Fruit fly (Drosophila melanogaster) S2 (cell line): Measurements from ENCODE around the gene Cka.

Source experiments
- CG8478 ChIP-seq: fragments of >200 bp; optimal IDR thresholded peaks from 2 replicates; lab custom pipeline; 2018
- CTCF ChIP-seq, 2 experiments: fragments of >200 bp; optimal IDR thresholded peaks; 2 replicates each; lab custom pipeline; 2018

DNA sequence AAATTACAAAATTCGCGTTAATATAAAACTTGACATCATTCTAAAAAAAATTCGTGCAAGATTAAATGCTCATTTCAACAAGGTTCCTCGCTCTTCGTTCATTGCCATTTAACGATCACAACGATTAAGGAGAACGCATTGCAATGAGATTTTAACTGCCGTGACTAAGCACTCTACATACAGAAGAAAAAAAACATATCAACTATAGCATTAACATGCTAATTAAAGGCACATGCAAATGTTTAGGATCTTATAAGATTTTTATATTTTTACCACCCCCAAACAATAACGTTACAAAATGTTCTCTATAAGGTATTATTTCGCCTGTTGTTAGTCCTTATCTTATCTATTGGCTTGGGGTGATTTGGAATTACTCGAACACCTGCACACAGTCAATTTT lies 39.8 kb upstream of the Cka start:
- no peak for TF ChIP-seq CTCF (optimal IDR thresholded peaks at IDR 0.05; lab: Kevin White, UChicago)
- no peak for TF ChIP-seq CG8478
